Fruit fly (Drosophila melanogaster): ENCODE data around the gene CG42655.

Gene CG42655

dm6 chr3L:19932917-19933316, 20.6 kb downstream of the CG42655 start (continued):
- no peak for TF ChIP-seq CG14860 (GFP tag; IDR thresholded peaks at IDR 0.05; ENCODE audit: partially characterized antibody)
- peak; percentile 2 for TF ChIP-seq CHES-1-like (GFP tag; optimal IDR thresholded peaks at IDR 0.05)
- TF ChIP-seq onecut (GFP tag; IDR thresholded peaks at IDR 0.05) = peak; percentile 41; the same call in 1 of the 2 replicates
- no peak for TF ChIP-seq lmd (GFP tag; IDR thresholded peaks at IDR 0.05)
- peak; percentile 44 for TF ChIP-seq odd (GFP tag; optimal IDR thresholded peaks at IDR 0.05)
- TF ChIP-seq sim (GFP tag; IDR thresholded peaks at IDR 0.05) = no peak
- 0 out of 2 replicates have a peak, but pooled peaks have one; percentile 21 for TF ChIP-seq CG14441 (GFP tag; IDR thresholded peaks at IDR 0.05)
- no peak for TF ChIP-seq pzg (GFP tag; optimal IDR thresholded peaks at IDR 0.05)
- TF ChIP-seq CG12071 (GFP tag; optimal IDR thresholded peaks at IDR 0.05) = peak; percentile 85
- no peak for TF ChIP-seq CG10147 (GFP tag; optimal IDR thresholded peaks at IDR 0.05)
- TF ChIP-seq Vsx1 (GFP tag; optimal IDR thresholded peaks at IDR 0.05) = peak; percentile 59
- no peak for TF ChIP-seq fu2 (GFP tag; optimal IDR thresholded peaks at IDR 0.05)
- no peak for TF ChIP-seq CG9817 (tag; optimal IDR thresholded peaks at IDR 0.05)
- TF ChIP-seq esg (GFP tag; conservative IDR thresholded peaks at IDR 0.05) = no peak
- TF ChIP-seq pros (GFP tag; optimal IDR thresholded peaks at IDR 0.05) = no peak
- TF ChIP-seq CG18599 (GFP tag; optimal IDR thresholded peaks at IDR 0.05) = peak; percentile 52
- peak; percentile 41; the same call in 1 of the 2 replicates for TF ChIP-seq HLH3B (GFP tag; IDR thresholded peaks at IDR 0.05)
- TF ChIP-seq NfI (GFP tag; optimal IDR thresholded peaks at IDR 0.05) = peak; percentile 21
- no peak for TF ChIP-seq wor (GFP tag; IDR thresholded peaks at IDR 0.05)
- TF ChIP-seq CG16815 (GFP tag; optimal IDR thresholded peaks at IDR 0.05) = no peak
- peak; percentile 27 for TF ChIP-seq MTF-1 (GFP tag; optimal IDR thresholded peaks at IDR 0.05; ENCODE audit: borderline replicate concordance)
- TF ChIP-seq Bdp1 (GFP tag; optimal IDR thresholded peaks at IDR 0.05) = no peak
- TF ChIP-seq CG3847 (GFP tag; IDR thresholded peaks at IDR 0.05) = no peak
- TF ChIP-seq ranshi (GFP tag; IDR thresholded peaks at IDR 0.05) = peak; percentile 37; the same call in 1 of the 2 replicates
- no peak for TF ChIP-seq nmo (GFP tag; optimal IDR thresholded peaks at IDR 0.05)
- peak; percentile 23 for TF ChIP-seq Hey (tag; optimal IDR thresholded peaks at IDR 0.05)
- TF ChIP-seq en (GFP tag; optimal IDR thresholded peaks at IDR 0.05) = no peak
- no peak for TF ChIP-seq Tbp (GFP tag; optimal IDR thresholded peaks at IDR 0.05)
- TF ChIP-seq CG1529 (GFP tag; optimal IDR thresholded peaks at IDR 0.05) = peak; percentile 5
- peak; percentile 53 for TF ChIP-seq CG17385 (GFP tag; optimal IDR thresholded peaks at IDR 0.05)
- TF ChIP-seq CG13624 (GFP tag; optimal IDR thresholded peaks at IDR 0.05) = no peak
- TF ChIP-seq Dp (GFP tag; optimal IDR thresholded peaks at IDR 0.05) = no peak
- no peak for TF ChIP-seq CG17802 (tag; optimal IDR thresholded peaks at IDR 0.05)
- TF ChIP-seq Awh (GFP tag; IDR thresholded peaks at IDR 0.05) = peak; percentile 48; the same call in 1 of the 2 replicates
- TF ChIP-seq jing (GFP tag; optimal IDR thresholded peaks at IDR 0.05) = no peak
- no peak for TF ChIP-seq BEAF-32 (GFP tag; optimal IDR thresholded peaks at IDR 0.05)
- peak; percentile 24 for TF ChIP-seq CG10431 (GFP tag; optimal IDR thresholded peaks at IDR 0.05)
- TF ChIP-seq chm (GFP tag; IDR thresholded peaks at IDR 0.05) = peak; percentile 61; the same call in 1 of the 2 replicates
- TF ChIP-seq ATbp (GFP tag; optimal IDR thresholded peaks at IDR 0.05) = peak; percentile 66
- TF ChIP-seq CG8089 (GFP tag; optimal IDR thresholded peaks at IDR 0.05) = no peak
- TF ChIP-seq fd64A (GFP tag; optimal IDR thresholded peaks at IDR 0.05) = peak; percentile 37
- TF ChIP-seq hbn (GFP tag; IDR thresholded peaks at IDR 0.05; ENCODE audit: partially characterized antibody) = no peak
- peak; percentile 2 for TF ChIP-seq NK7.1 (GFP tag; optimal IDR thresholded peaks at IDR 0.05)
- no peak for TF ChIP-seq CG1792 (GFP tag; optimal IDR thresholded peaks at IDR 0.05)
- TF ChIP-seq CG9609 (GFP tag; optimal IDR thresholded peaks at IDR 0.05) = no peak
- TF ChIP-seq grau (tag; optimal IDR thresholded peaks at IDR 0.05) = peak; percentile 23
- no peak for TF ChIP-seq CG32767 (GFP tag; IDR thresholded peaks at IDR 0.05)
- TF ChIP-seq CG10274 (GFP tag; optimal IDR thresholded peaks at IDR 0.05) = no peak
- TF ChIP-seq CrebB (tag; optimal IDR thresholded peaks at IDR 0.05) = peak; percentile 64
- peak; percentile 27 for TF ChIP-seq HmgZ (tag; optimal IDR thresholded peaks at IDR 0.05)
- no peak for TF ChIP-seq Fer2 (tag; optimal IDR thresholded peaks at IDR 0.05)
